Worm (Caenorhabditis elegans): ENCODE measurements around the gene col-97.

col-97 gene

ce11 chrIII:13015754-13016317 lies 22.3 kb upstream of the col-97 start:
- TF ChIP-seq zip-8 (tag; optimal IDR thresholded peaks at IDR 0.05) (no peak), lin-32 (GFP tag; optimal IDR thresholded peaks at IDR 0.05) (no peak), pha-4 (tag; optimal IDR thresholded peaks at IDR 0.05) (no peak), ceh-43 (GFP tag; optimal IDR thresholded peaks at IDR 0.05) (no peak), unc-39 (tag; optimal IDR thresholded peaks at IDR 0.05) (no peak), mls-2 (tag; optimal IDR thresholded peaks at IDR 0.05) (no peak), lsy-2 (tag; optimal IDR thresholded peaks at IDR 0.05) (no peak), nhr-2 (tag; optimal IDR thresholded peaks at IDR 0.05) (no peak), ham-2 (GFP tag; optimal IDR thresholded peaks at IDR 0.05) (no peak)

ce11 chrIII:13013912-13014311 lies 20.4 kb upstream of the col-97 start:
- no peak for TF ChIP-seq snpc-4 (tag; optimal IDR thresholded peaks at IDR 0.05)
- no peak for TF ChIP-seq mls-2 (tag; optimal IDR thresholded peaks at IDR 0.05)
- no peak for TF ChIP-seq hlh-1 (tag; optimal IDR thresholded peaks at IDR 0.05)
- no peak for TF ChIP-seq zip-8 (tag; optimal IDR thresholded peaks at IDR 0.05)
- no peak for TF ChIP-seq pha-4 (tag; optimal IDR thresholded peaks at IDR 0.05)
- no peak for TF ChIP-seq tbx-8 (GFP tag; optimal IDR thresholded peaks at IDR 0.05)
- no peak for TF ChIP-seq cnd-1 (tag; optimal IDR thresholded peaks at IDR 0.05)
- no peak for TF ChIP-seq elt-1 (tag; optimal IDR thresholded peaks at IDR 0.05; ENCODE audit: borderline replicate concordance, insufficient read depth)
- no peak for TF ChIP-seq lin-32 (GFP tag; optimal IDR thresholded peaks at IDR 0.05)
- no peak for TF ChIP-seq nhr-28 (tag; optimal IDR thresholded peaks at IDR 0.05)
- TF ChIP-seq nhr-12 (tag; optimal IDR thresholded peaks at IDR 0.05), result no peak

ce11 chrIII:13011927-13012326 lies 18.4 kb upstream of the col-97 start:
- no peak for TF ChIP-seq mls-2 (tag; optimal IDR thresholded peaks at IDR 0.05)
- TF ChIP-seq nhr-12 (tag; optimal IDR thresholded peaks at IDR 0.05), result no peak
- no peak for TF ChIP-seq ceh-83 (GFP tag; optimal IDR thresholded peaks at IDR 0.05)
- no peak for TF ChIP-seq ceh-39 (tag; optimal IDR thresholded peaks at IDR 0.05)
- no peak for TF ChIP-seq ztf-11 (tag; optimal IDR thresholded peaks at IDR 0.05)
- no peak for TF ChIP-seq bed-3 (GFP tag; optimal IDR thresholded peaks at IDR 0.05)
- no peak for TF ChIP-seq flh-1 (GFP tag; optimal IDR thresholded peaks at IDR 0.05)
- no peak for TF ChIP-seq lin-32 (GFP tag; optimal IDR thresholded peaks at IDR 0.05)
- no peak for TF ChIP-seq ceh-43 (GFP tag; optimal IDR thresholded peaks at IDR 0.05)
- TF ChIP-seq ces-1 (GFP tag; optimal IDR thresholded peaks at IDR 0.05), result no peak
- TF ChIP-seq snpc-4 (tag; optimal IDR thresholded peaks at IDR 0.05), result no peak
- no peak for TF ChIP-seq cnd-1 (tag; optimal IDR thresholded peaks at IDR 0.05)
- TF ChIP-seq zip-8 (tag; optimal IDR thresholded peaks at IDR 0.05), result no peak
- no peak for TF ChIP-seq mab-5 (tag; optimal IDR thresholded peaks at IDR 0.05)
- TF ChIP-seq nhr-76 (tag; optimal IDR thresholded peaks at IDR 0.05), result no peak
- no peak for TF ChIP-seq M03D4.4 (tag; optimal IDR thresholded peaks at IDR 0.05)
- TF ChIP-seq blmp-1 (tag; optimal IDR thresholded peaks at IDR 0.05), result no peak
- TF ChIP-seq ham-2 (GFP tag; optimal IDR thresholded peaks at IDR 0.05), result no peak

ce11 chrIII:13005161-13005560 lies 11.7 kb upstream of the col-97 start, which contains the start of gene snf-7:
Gene snf-7 (plus strand): TSS chrIII:13005461.
- TF ChIP-seq snpc-4 (tag; optimal IDR thresholded peaks at IDR 0.05) (no peak), ham-2 (GFP tag; optimal IDR thresholded peaks at IDR 0.05) (no peak)

ce11 chrIII:13004316-13004715 lies 10.8 kb upstream of the col-97 start:
- TF ChIP-seq hlh-1 (tag; optimal IDR thresholded peaks at IDR 0.05) (no peak), nhr-12 (tag; optimal IDR thresholded peaks at IDR 0.05) (no peak), M03D4.4 (tag; optimal IDR thresholded peaks at IDR 0.05) (no peak), ceh-43 (GFP tag; optimal IDR thresholded peaks at IDR 0.05) (no peak), ham-2 (GFP tag; optimal IDR thresholded peaks at IDR 0.05) (peak; percentile 19), bed-3 (GFP tag; optimal IDR thresholded peaks at IDR 0.05) (no peak), zip-8 (tag; optimal IDR thresholded peaks at IDR 0.05) (no peak)

- TF ChIP-seq nhr-12 (tag; optimal IDR thresholded peaks at IDR 0.05) (no peak), lsy-2 (tag; optimal IDR thresholded peaks at IDR 0.05) (peak; percentile 40), elt-3 (tag; optimal IDR thresholded peaks at IDR 0.05) (no peak), tbx-8 (GFP tag; optimal IDR thresholded peaks at IDR 0.05) (no peak), ztf-11 (tag; optimal IDR thresholded peaks at IDR 0.05) (no peak), ces-1 (GFP tag; optimal IDR thresholded peaks at IDR 0.05) (peak; percentile 95), ham-2 (GFP tag; optimal IDR thresholded peaks at IDR 0.05) (no peak), mep-1 (tag; optimal IDR thresholded peaks at IDR 0.05) (peak; percentile 63), sptf-1 (tag; optimal IDR thresholded peaks at IDR 0.05) (peak; percentile 32), M03D4.4 (tag; optimal IDR thresholded peaks at IDR 0.05) (no peak), ceh-39 (tag; optimal IDR thresholded peaks at IDR 0.05) (no peak), bed-3 (GFP tag; optimal IDR thresholded peaks at IDR 0.05) (no peak), unc-120 (tag; optimal IDR thresholded peaks at IDR 0.05; ENCODE audit: poor library complexity, severe bottlenecking) (peak; percentile 58), nhr-2 (tag; optimal IDR thresholded peaks at IDR 0.05) (no peak), pha-4 (tag; optimal IDR thresholded peaks at IDR 0.05) (peak; percentile 6), nhr-237 (tag; optimal IDR thresholded peaks at IDR 0.05) (peak; percentile 59)
Observed at ce11 chrIII:13002098-13002497, 8.6 kb upstream of the col-97 start, which contains the start of gene ZK1010.10. Gene ZK1010.10 (plus strand): TSS chrIII:13002383.

Data from whole organism, mixed stage, embryonic.